Worm (Caenorhabditis elegans): Measurements from ENCODE around the gene ZK637.12.
A peak's percentile ranks its signal among the peaks of the same experiment; 100 is the strongest.

ZK637.12 gene

ce11 chrIII:8962475-8962874, 38.4 kb downstream of the ZK637.12 start:
- TF ChIP-seq egrh-3 (GFP tag; IDR thresholded peaks at IDR 0.05) (peak; percentile 99), sea-2 (GFP tag; IDR thresholded peaks at IDR 0.05) (no peak), F39B2.1 (GFP tag; IDR thresholded peaks at IDR 0.05) (no peak), him-1 (tag; optimal IDR thresholded peaks at IDR 0.05) (no peak), D2030.7 (GFP tag; IDR thresholded peaks at IDR 0.05) (no peak), attf-3 (GFP tag; conservative IDR thresholded peaks at IDR 0.05) (no peak), zfh-2 (GFP tag; conservative IDR thresholded peaks at IDR 0.05) (peak; percentile 93), tbp1 (GFP tag; optimal IDR thresholded peaks at IDR 0.05) (no peak), ama-1 (optimal IDR thresholded peaks at IDR 0.05) (no peak), ama-1 (GFP tag; optimal IDR thresholded peaks at IDR 0.05) (no peak), pbrm-1 (GFP tag; IDR thresholded peaks at IDR 0.05) (0 out of 2 replicates have a peak, but pooled peaks have one; percentile 20), mcd-1 (GFP tag; IDR thresholded peaks at IDR 0.05) (peak; percentile 60; the same call in 1 of the 2 replicates), nfyb-1 (GFP tag; IDR thresholded peaks at IDR 0.05) (0 out of 2 replicates have a peak, but pooled peaks have one; percentile 54), hmg-20 (GFP tag; IDR thresholded peaks at IDR 0.05) (no peak)

- TF ChIP-seq D2030.7 (GFP tag; IDR thresholded peaks at IDR 0.05) (no peak), Y79H2A.3 (GFP tag; conservative IDR thresholded peaks at IDR 0.05) (no peak), let-607 (tag; optimal IDR thresholded peaks at IDR 0.05) (no peak), Y95B8A.8 (GFP tag; IDR thresholded peaks at IDR 0.05) (no peak), ztf-26 (tag; optimal IDR thresholded peaks at IDR 0.05) (no peak), F55B11.4 (tag; optimal IDR thresholded peaks at IDR 0.05; ENCODE audit: borderline replicate concordance, insufficient read depth) (no peak), rpc-1 (optimal IDR thresholded peaks at IDR 0.05) (no peak), rpc-1 (tag; optimal IDR thresholded peaks at IDR 0.05) (no peak), ZK185.1 (tag; optimal IDR thresholded peaks at IDR 0.05; ENCODE audit: poor library complexity, severe bottlenecking) (no peak), zfh-2 (GFP tag; conservative IDR thresholded peaks at IDR 0.05) (peak; percentile 84), egrh-3 (GFP tag; IDR thresholded peaks at IDR 0.05) (peak; percentile 94), lag-1 (GFP tag; IDR thresholded peaks at IDR 0.05) (no peak), F52B5.7 (tag; optimal IDR thresholded peaks at IDR 0.05) (no peak)
Measured at ce11 chrIII:8964684-8965283, 40.7 kb downstream of the ZK637.12 start.

DNA sequence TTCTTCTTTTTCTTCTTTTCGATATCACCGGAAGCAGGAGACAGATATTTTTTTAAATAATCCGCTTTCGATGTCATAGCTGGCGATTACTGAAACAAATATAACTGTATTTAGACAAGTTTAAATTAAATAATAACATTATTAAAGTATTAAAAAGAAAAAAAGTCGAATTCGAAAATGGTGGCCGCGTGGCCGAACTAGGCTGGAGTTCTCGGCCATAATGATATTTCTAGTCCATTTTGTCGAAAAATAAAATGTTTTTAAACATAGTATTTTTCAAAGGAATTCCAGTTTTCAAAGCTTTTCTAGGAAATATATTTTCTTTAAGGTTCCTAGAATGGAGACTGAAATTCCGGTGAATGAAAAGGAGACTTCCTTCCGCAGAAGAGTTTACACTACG, 43.6 kb downstream of the ZK637.12 start, which contains the start of the genes bud-13 and rpap-2:
bud-13 (minus strand) TSS at position 89 of the 400 bp plus-strand sequence.
rpap-2 (plus strand) TSS at position 329 of the 400 bp plus-strand sequence.
- TF ChIP-seq ceh-91 (GFP tag; IDR thresholded peaks at IDR 0.05), result no peak
- TF ChIP-seq efl-1 (GFP tag; optimal IDR thresholded peaks at IDR 0.05), result no peak
- no peak for TF ChIP-seq dpl-1 (GFP tag; optimal IDR thresholded peaks at IDR 0.05)
- TF ChIP-seq unc-130 (GFP tag; optimal IDR thresholded peaks at IDR 0.05), result peak; percentile 26
- no peak for TF ChIP-seq Y53G8AR.9 (GFP tag; conservative IDR thresholded peaks at IDR 0.05)

ce11 chrIII:8971255-8972020, 47.4 kb downstream of the ZK637.12 start, which contains the start of the genes eif-3.D and R08D7.4:
TSS of gene eif-3.D (minus strand) at chrIII:8971578.
TSS of gene R08D7.4 (plus strand) at chrIII:8971892.
- TF ChIP-seq cebp-1 (GFP tag; IDR thresholded peaks at IDR 0.05), result no peak
- peak; percentile 51 for TF ChIP-seq cebp-1 (tag; optimal IDR thresholded peaks at IDR 0.05)
- no peak for TF ChIP-seq madf-8 (GFP tag; conservative IDR thresholded peaks at IDR 0.05)
- peak; percentile 48 for TF ChIP-seq F33H1.4 (GFP tag; IDR thresholded peaks at IDR 0.05)
- TF ChIP-seq Y67H2A.10 (GFP tag; conservative IDR thresholded peaks at IDR 0.05), result no peak
- no peak for TF ChIP-seq B0261.1 (tag; optimal IDR thresholded peaks at IDR 0.05)
- peak; percentile 30 for TF ChIP-seq F23B12.7 (tag; optimal IDR thresholded peaks at IDR 0.05; ENCODE audit: insufficient read depth)
- TF ChIP-seq mcd-1 (GFP tag; IDR thresholded peaks at IDR 0.05), result peak; percentile 42
- TF ChIP-seq attf-5 (GFP tag; optimal IDR thresholded peaks at IDR 0.05), result peak; percentile 49
- peak; percentile 38 for TF ChIP-seq lin-40 (tag; optimal IDR thresholded peaks at IDR 0.05)
- TF ChIP-seq lin-54 (GFP tag; optimal IDR thresholded peaks at IDR 0.05), result peak; percentile 65
- TF ChIP-seq K12H6.12 (tag; optimal IDR thresholded peaks at IDR 0.05), result no peak
- peak; percentile 37 for TF ChIP-seq tbp1 (GFP tag; optimal IDR thresholded peaks at IDR 0.05)
- TF ChIP-seq dox-1 (GFP tag; IDR thresholded peaks at IDR 0.05), result peak; percentile 70
- TF ChIP-seq F49E8.2 (tag; optimal IDR thresholded peaks at IDR 0.05; ENCODE audit: insufficient read depth), result peak; percentile 6
- TF ChIP-seq B0035.1 (tag; optimal IDR thresholded peaks at IDR 0.05), result no peak
- TF ChIP-seq efl-1 (GFP tag; optimal IDR thresholded peaks at IDR 0.05), result peak; percentile 3
